Fruit fly (Drosophila melanogaster) whole organism, adult: ENCODE data around the gene Dpp10.

Source experiments
- CG11617 ChIP-seq: fragments of 200-800 bp; sonication (Bioruptor generic); optimal IDR thresholded peaks from 2 replicates; lab custom pipeline; 2017; ENCODE audit warnings: mild to moderate bottlenecking, missing biosample characterization, missing genetic modification reagents, missing genetic modification characterization
- CG12768 ChIP-seq: fragments of 200-800 bp; sonication (Bioruptor generic); optimal IDR thresholded peaks from 2 replicates; lab custom pipeline; 2017; ENCODE audit warnings: missing biosample characterization, missing genetic modification characterization, mild to moderate bottlenecking, moderate library complexity, missing genetic modification reagents
- CG14711 ChIP-seq: fragments of 200-800 bp; sonication (Bioruptor generic); optimal IDR thresholded peaks from 2 replicates; lab custom pipeline; 2018; ENCODE audit warnings: missing biosample characterization, mild to moderate bottlenecking, missing genetic modification characterization, moderate library complexity
- CG1620 ChIP-seq: fragments of 200-800 bp; sonication (Bioruptor generic); optimal IDR thresholded peaks from 2 replicates; lab custom pipeline; 2016; ENCODE audit warnings: missing biosample characterization, missing genetic modification characterization
- CG33017 ChIP-seq: fragments of 200-800 bp; sonication (Bioruptor generic); optimal IDR thresholded peaks from 2 replicates; lab custom pipeline; 2018; ENCODE audit warnings: missing biosample characterization, mild to moderate bottlenecking, missing genetic modification characterization, moderate library complexity
- CG5204 ChIP-seq: fragments of 200-800 bp; sonication (Bioruptor generic); optimal IDR thresholded peaks from 2 replicates; lab custom pipeline; 2016; ENCODE audit warnings: missing biosample characterization, missing genetic modification characterization
- CG7045 ChIP-seq: fragments of 200-800 bp; sonication (Bioruptor generic); optimal IDR thresholded peaks from 2 replicates; lab custom pipeline; 2017; ENCODE audit warnings: missing biosample characterization, mild to moderate bottlenecking, missing genetic modification characterization
- CG7101 ChIP-seq: fragments of 200-800 bp; sonication (Bioruptor generic); optimal IDR thresholded peaks from 2 replicates; lab custom pipeline; 2018; ENCODE audit warnings: missing biosample characterization, mild to moderate bottlenecking, missing genetic modification characterization, moderate library complexity
- Clk ChIP-seq: fragments of 200-800 bp; sonication (Bioruptor generic); optimal IDR thresholded peaks from 2 replicates; lab custom pipeline; 2017; ENCODE audit warnings: missing biosample characterization, missing genetic modification characterization
- Crg-1 ChIP-seq: fragments of 200-800 bp; sonication (Bioruptor generic); optimal IDR thresholded peaks from 2 replicates; lab custom pipeline; 2016; ENCODE audit warnings: missing biosample characterization, missing genetic modification characterization
- Hr96 ChIP-seq: fragments of 200-800 bp; sonication (Bioruptor generic); optimal IDR thresholded peaks from 2 replicates; lab custom pipeline; 2016; ENCODE audit warnings: missing biosample characterization, missing genetic modification characterization
- Mnt ChIP-seq: fragments of 200-800 bp; sonication (Bioruptor generic); optimal IDR thresholded peaks from 2 replicates; lab custom pipeline; 2016; ENCODE audit warnings: missing biosample characterization, mild to moderate bottlenecking, missing genetic modification characterization
- bab1 ChIP-seq: fragments of 200-800 bp; sonication (Bioruptor generic); optimal IDR thresholded peaks from 3 replicates; lab custom pipeline; 2019; ENCODE audit warnings: missing biosample characterization, mild to moderate bottlenecking, missing genetic modification characterization, moderate library complexity
- cic ChIP-seq: fragments of 200-800 bp; sonication (Bioruptor generic); optimal IDR thresholded peaks from 2 replicates; lab custom pipeline; 2017; ENCODE audit warnings: missing biosample characterization, mild to moderate bottlenecking, missing genetic modification characterization, moderate library complexity
- cnc ChIP-seq, 2 experiments: fragments of >200 bp; optimal IDR thresholded peaks; 2 replicates each; lab custom pipeline; 2017
- kay ChIP-seq: fragments of 200-800 bp; sonication (Bioruptor generic); peaks from one replicate; lab custom pipeline; 2016; ENCODE audit warnings: missing biosample characterization, missing genetic modification characterization, borderline replicate concordance
- ovo ChIP-seq: fragments of 200-800 bp; sonication (Bioruptor generic); optimal IDR thresholded peaks from 2 replicates; lab custom pipeline; 2016; ENCODE audit warnings: missing biosample characterization, missing genetic modification characterization
- pad ChIP-seq: fragments of 200-800 bp; sonication (Bioruptor generic); optimal IDR thresholded peaks from 3 replicates; lab custom pipeline; 2017; ENCODE audit warnings: missing biosample characterization, missing genetic modification characterization, mild to moderate bottlenecking, moderate library complexity, missing genetic modification reagents
- tj ChIP-seq: fragments of 200-800 bp; sonication (Bioruptor generic); optimal IDR thresholded peaks from 3 replicates; lab custom pipeline; 2017; ENCODE audit warnings: missing biosample characterization, mild to moderate bottlenecking, missing genetic modification characterization, moderate library complexity
- toe ChIP-seq: fragments of 200-800 bp; sonication (Bioruptor generic); optimal IDR thresholded peaks from 2 replicates; lab custom pipeline; 2016; ENCODE audit warnings: missing biosample characterization, missing genetic modification characterization

The Dpp10 gene

DNA sequence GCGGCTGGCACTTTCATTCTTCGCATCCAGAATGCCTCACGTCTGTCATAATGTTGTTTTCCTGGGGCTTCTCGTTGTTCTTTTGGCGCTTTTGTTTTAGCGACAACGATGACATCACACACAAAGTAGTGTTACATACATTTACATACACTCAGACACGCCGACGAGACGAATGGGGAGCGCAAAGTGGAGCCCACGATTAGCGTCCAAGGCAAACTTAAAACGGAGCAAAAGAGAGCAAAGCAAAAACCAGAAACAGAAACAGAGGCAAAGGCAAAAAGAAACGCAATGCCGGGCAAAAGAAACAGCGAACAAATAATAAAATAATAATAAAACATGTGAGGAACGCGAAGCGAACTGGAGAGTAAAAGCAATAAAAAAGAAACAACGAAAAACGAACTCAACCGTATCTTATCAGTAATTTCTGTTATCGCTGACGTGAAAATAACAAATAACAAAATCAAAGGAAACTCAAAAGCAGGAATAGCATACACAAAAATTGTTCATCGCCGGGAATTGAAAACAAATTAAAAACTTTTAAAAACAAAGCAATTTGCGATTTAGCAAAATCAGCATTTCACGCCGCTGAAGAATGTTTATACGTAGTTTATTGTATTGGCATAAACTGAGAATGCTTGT lies 43.7 kb upstream of the Dpp10 start:
- no peak for TF ChIP-seq pad (GFP tag; lab: Kevin White, UChicago)
- no peak for TF ChIP-seq Hr96
- peak; percentile 93 for TF ChIP-seq tj (GFP tag; lab: Kevin White, UChicago)
- TF ChIP-seq CG11617 (GFP tag; lab: Kevin White, UChicago) = no peak
- no peak for TF ChIP-seq CG5204 (GFP tag; lab: Kevin White, UChicago)
- no peak for TF ChIP-seq CG33017
- TF ChIP-seq kay (GFP tag; lab: Kevin White, UChicago) = peak; percentile 99
- no peak for TF ChIP-seq CG12768
- no peak for TF ChIP-seq CG7045 (GFP tag; lab: Kevin White, UChicago)
- TF ChIP-seq cnc (optimal IDR thresholded peaks at IDR 0.05; lab: Kevin White, UChicago) = no peak
- TF ChIP-seq CG14711 (tag; lab: Kevin White, UChicago) = no peak
- no peak for TF ChIP-seq Clk
- TF ChIP-seq ovo (GFP tag; lab: Kevin White, UChicago) = no peak
- TF ChIP-seq CG7101 (tag; lab: Kevin White, UChicago) = no peak
- no peak for TF ChIP-seq toe (GFP tag; lab: Kevin White, UChicago)
- no peak for TF ChIP-seq CG1620
- peak; percentile 52 for TF ChIP-seq cic (GFP tag; lab: Kevin White, UChicago)
- TF ChIP-seq Mnt (GFP tag; lab: Kevin White, UChicago) = peak; percentile 48
- no peak for TF ChIP-seq bab1 (GFP tag; lab: Kevin White, UChicago)
- peak; percentile 19 for TF ChIP-seq Crg-1 (GFP tag; lab: Kevin White, UChicago)

DNA sequence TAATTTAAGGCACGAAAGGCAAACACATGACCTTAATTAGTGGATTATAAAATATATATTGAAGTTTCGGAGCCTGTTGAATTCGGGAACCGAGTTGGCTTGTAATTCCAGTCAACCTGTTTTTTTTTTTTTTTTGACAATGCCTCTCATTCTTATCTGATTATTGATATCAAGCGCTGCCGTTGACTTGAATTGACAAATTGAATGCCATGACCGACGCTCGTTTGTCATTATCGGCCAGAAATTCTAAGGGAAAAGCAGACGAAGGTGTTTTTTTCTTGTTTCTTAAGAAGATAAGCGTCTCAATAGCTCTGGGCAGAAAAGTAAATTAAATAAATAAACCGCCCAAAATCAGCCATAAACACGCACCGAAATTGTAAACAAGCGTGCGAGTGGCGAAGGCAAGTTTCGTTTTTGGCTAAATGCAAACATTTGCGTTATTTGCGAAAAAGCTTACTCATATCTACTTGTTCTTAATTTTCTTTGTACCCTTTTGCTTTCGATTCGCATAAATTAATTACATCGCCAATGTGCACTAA lies 42.4 kb upstream of the Dpp10 start:
- TF ChIP-seq Crg-1 (GFP tag; lab: Kevin White, UChicago) (peak; percentile 4), tj (GFP tag; lab: Kevin White, UChicago) (peak; percentile 85), CG1620 (no peak), cic (GFP tag; lab: Kevin White, UChicago) (no peak), kay (GFP tag; lab: Kevin White, UChicago) (peak; percentile 37), Mnt (GFP tag; lab: Kevin White, UChicago) (peak; percentile 7), pad (GFP tag; lab: Kevin White, UChicago) (no peak)

- TF ChIP-seq toe (GFP tag; lab: Kevin White, UChicago) = no peak
- no peak for TF ChIP-seq ovo (GFP tag; lab: Kevin White, UChicago)
- TF ChIP-seq Clk = no peak
- no peak for TF ChIP-seq CG33017
- TF ChIP-seq Hr96 = no peak
- TF ChIP-seq cic (GFP tag; lab: Kevin White, UChicago) = no peak
- TF ChIP-seq bab1 (GFP tag; lab: Kevin White, UChicago) = no peak
- TF ChIP-seq kay (GFP tag; lab: Kevin White, UChicago) = no peak
- no peak for TF ChIP-seq CG7101 (tag; lab: Kevin White, UChicago)
- no peak for TF ChIP-seq tj (GFP tag; lab: Kevin White, UChicago)
- no peak for TF ChIP-seq cnc (optimal IDR thresholded peaks at IDR 0.05; lab: Kevin White, UChicago)
- no peak for TF ChIP-seq CG1620
Measured at dm6 chr2L:6632307-6632706, 31.4 kb upstream of the Dpp10 start, which contains the start of gene Oatp26F. Oatp26F (minus strand) TSS chr2L:6632407.

- TF ChIP-seq kay (GFP tag; lab: Kevin White, UChicago) = no peak
- TF ChIP-seq Hr96 = no peak
- TF ChIP-seq CG14711 (tag; lab: Kevin White, UChicago) = peak; percentile 3
- peak; percentile 29 for TF ChIP-seq CG1620
Measured at dm6 chr2L:6622642-6623162, 21.8 kb upstream of the Dpp10 start, which contains the start of gene CG34345. CG34345 (plus strand) TSS chr2L:6623112.

DNA sequence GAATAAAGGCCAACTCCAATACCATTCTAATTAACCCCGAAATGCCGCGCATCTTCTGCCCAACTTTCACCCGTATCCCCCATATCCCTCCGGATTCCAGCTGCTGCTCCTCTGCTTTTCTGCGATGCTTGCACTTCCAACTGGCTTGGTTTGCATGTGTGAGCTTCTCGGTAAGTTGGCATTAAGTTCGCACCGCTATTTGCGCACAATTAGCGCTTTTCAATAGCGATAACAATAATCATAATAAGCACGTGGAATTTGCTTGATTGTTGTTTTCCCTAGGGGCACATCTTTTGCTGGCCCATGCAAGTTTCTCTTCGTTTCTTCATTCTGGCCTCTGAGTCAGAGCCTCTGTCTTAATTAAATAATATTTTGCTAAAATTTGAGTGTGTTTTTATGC lies 21.2 kb upstream of the Dpp10 start:
- TF ChIP-seq tj (GFP tag; lab: Kevin White, UChicago) (peak; percentile 99), CG7101 (tag; lab: Kevin White, UChicago) (no peak)

dm6 chr2L:6621600-6621999 lies 20.7 kb upstream of the Dpp10 start, which contains the start of gene DIP-iota:
DIP-iota (minus strand) TSS chr2L:6621700.
- TF ChIP-seq pad (GFP tag; lab: Kevin White, UChicago) (no peak), toe (GFP tag; lab: Kevin White, UChicago) (no peak), Clk (no peak), CG12768 (no peak)

- TF ChIP-seq CG5204 (GFP tag; lab: Kevin White, UChicago) = no peak
- no peak for TF ChIP-seq CG1620
- TF ChIP-seq Hr96 = no peak
- no peak for TF ChIP-seq CG7045 (GFP tag; lab: Kevin White, UChicago)
- no peak for TF ChIP-seq toe (GFP tag; lab: Kevin White, UChicago)
- TF ChIP-seq CG14711 (tag; lab: Kevin White, UChicago) = no peak
- no peak for TF ChIP-seq Clk
- peak; percentile 89 for TF ChIP-seq tj (GFP tag; lab: Kevin White, UChicago)
- peak; percentile 32 for TF ChIP-seq CG12768
- no peak for TF ChIP-seq cnc (optimal IDR thresholded peaks at IDR 0.05; lab: Kevin White, UChicago)
- TF ChIP-seq bab1 (GFP tag; lab: Kevin White, UChicago) = no peak
- no peak for TF ChIP-seq ovo (GFP tag; lab: Kevin White, UChicago)
- no peak for TF ChIP-seq CG7101 (tag; lab: Kevin White, UChicago)
- peak; percentile 81 for TF ChIP-seq kay (GFP tag; lab: Kevin White, UChicago)
- TF ChIP-seq Mnt (GFP tag; lab: Kevin White, UChicago) = peak; percentile 71
- no peak for TF ChIP-seq CG33017
- no peak for TF ChIP-seq pad (GFP tag; lab: Kevin White, UChicago)
- TF ChIP-seq CG11617 (GFP tag; lab: Kevin White, UChicago) = no peak
- TF ChIP-seq cic (GFP tag; lab: Kevin White, UChicago) = peak; percentile 55
- TF ChIP-seq Crg-1 (GFP tag; lab: Kevin White, UChicago) = no peak
Measured at dm6 chr2L:6614229-6614935, 13.5 kb upstream of the Dpp10 start.
